Fruit fly (Drosophila melanogaster): Measurements from ENCODE around the gene cyst.

- no peak for TF ChIP-seq Snoo (tag; optimal IDR thresholded peaks at IDR 0.05)
- no peak for TF ChIP-seq CG13204 (GFP tag; optimal IDR thresholded peaks at IDR 0.05)
- no peak for TF ChIP-seq EcR (GFP tag; optimal IDR thresholded peaks at IDR 0.05)
- no peak for TF ChIP-seq Pif1A (GFP tag; optimal IDR thresholded peaks at IDR 0.05)
- no peak for TF ChIP-seq CG10348 (GFP tag; IDR thresholded peaks at IDR 0.05)
- TF ChIP-seq gl (tag; optimal IDR thresholded peaks at IDR 0.05): no peak
- no peak for TF ChIP-seq CG9948 (tag; optimal IDR thresholded peaks at IDR 0.05)
- TF ChIP-seq CG14655 (GFP tag; optimal IDR thresholded peaks at IDR 0.05): no peak
- TF ChIP-seq CG12605 (GFP tag; IDR thresholded peaks at IDR 0.05): no peak
- no peak for TF ChIP-seq CG15710 (tag; optimal IDR thresholded peaks at IDR 0.05)
Measured at dm6 chr2L:19535234-19535633, 26.7 kb upstream of the cyst start, which contains the start of gene CG31697.

Measured in whole organism, pupa.